Worm (Caenorhabditis elegans) whole organism, L2 larva: ENCODE measurements around the gene C12D12.1.

Experiments
- C34F6.9 ChIP-seq: fragments of 150-350 bp; optimal IDR thresholded peaks from 2 replicates; lab custom pipeline; 2014; ENCODE audit warnings: missing biosample characterization, missing genetic modification characterization
- F13H6.1 ChIP-seq: sonication (generic microtip); optimal IDR thresholded peaks from 2 replicates; lab custom pipeline; 2016; ENCODE audit warnings: missing genetic modification characterization, missing compliant biosample characterization
- R02D3.7 ChIP-seq: fragments of 150-350 bp; optimal IDR thresholded peaks from 2 replicates; lab custom pipeline; 2014; ENCODE audit warnings: missing biosample characterization, missing genetic modification characterization
- Y55F3AM.14 ChIP-seq: fragments of 200-800 bp; sonication (Bioruptor generic); optimal IDR thresholded peaks from 2 replicates; lab custom pipeline; 2018; ENCODE audit warnings: mild to moderate bottlenecking, missing genetic modification characterization, missing compliant biosample characterization
- ZK546.5 ChIP-seq: sonication (generic microtip); optimal IDR thresholded peaks from 2 replicates; lab custom pipeline; 2017; ENCODE audit warnings: missing biosample characterization, missing genetic modification characterization
- alr-1 ChIP-seq: fragments of 150-350 bp; optimal IDR thresholded peaks from 2 replicates; lab custom pipeline; 2014; ENCODE audit warnings: missing biosample characterization, missing genetic modification characterization
- aly-2 ChIP-seq: fragments of 150-350 bp; optimal IDR thresholded peaks from 2 replicates; lab custom pipeline; 2014; ENCODE audit warnings: missing biosample characterization, missing genetic modification characterization
- ama-1 ChIP-seq: fragments of 150-350 bp; optimal IDR thresholded peaks from 2 replicates; lab custom pipeline; 2018; ENCODE audit warnings: inconsistent platforms
- blmp-1 ChIP-seq: sonication (generic microtip); optimal IDR thresholded peaks from 2 replicates; lab custom pipeline; 2017; ENCODE audit warnings: missing genetic modification characterization, mild to moderate bottlenecking, missing compliant biosample characterization, antibody characterized with exemption, moderate library complexity; ENCODE audit not compliant: insufficient read depth
- ceh-16 ChIP-seq: fragments of 150-350 bp; optimal IDR thresholded peaks from 2 replicates; lab custom pipeline; 2014; ENCODE audit warnings: missing biosample characterization, missing genetic modification characterization
- ceh-82 ChIP-seq: fragments of 150-350 bp; optimal IDR thresholded peaks from 2 replicates; lab custom pipeline; 2014; ENCODE audit warnings: missing biosample characterization, missing genetic modification characterization
- crh-2 ChIP-seq: sonication (generic microtip); optimal IDR thresholded peaks from 2 replicates; lab custom pipeline; 2017; ENCODE audit warnings: missing biosample characterization, missing genetic modification characterization
- dmd-4 ChIP-seq: sonication (generic microtip); optimal IDR thresholded peaks from 2 replicates; lab custom pipeline; 2017; ENCODE audit warnings: missing biosample characterization, missing genetic modification characterization
- egl-27 ChIP-seq: sonication (generic microtip); optimal IDR thresholded peaks from 3 replicates; lab custom pipeline; 2017; ENCODE audit warnings: missing biosample characterization, missing genetic modification reagents, missing genetic modification characterization
- elt-3 ChIP-seq: sonication (generic microtip); optimal IDR thresholded peaks from 2 replicates; lab custom pipeline; 2017; ENCODE audit warnings: missing biosample characterization, missing genetic modification characterization
- fos-1 ChIP-seq: fragments of 150-350 bp; optimal IDR thresholded peaks from 2 replicates; lab custom pipeline; 2014; ENCODE audit warnings: missing biosample characterization, missing genetic modification characterization
- gmeb-1 ChIP-seq: fragments of 150-350 bp; optimal IDR thresholded peaks from 2 replicates; lab custom pipeline; 2014; ENCODE audit warnings: missing biosample characterization, missing genetic modification characterization
- lin-11 ChIP-seq: fragments of 150-350 bp; sonication (generic microtip); optimal IDR thresholded peaks from 2 replicates; lab custom pipeline; 2014; ENCODE audit warnings: missing biosample characterization, missing genetic modification characterization, inconsistent platforms, mixed read lengths
- lin-39 ChIP-seq: fragments of 150-350 bp; optimal IDR thresholded peaks from 2 replicates; lab custom pipeline; 2014; ENCODE audit warnings: missing biosample characterization, missing genetic modification reagents, missing genetic modification characterization
- lsy-2 ChIP-seq, 2 experiments: fragments of 150-350 bp in 1 of 2; sonication (generic microtip) in 1 of 2; optimal IDR thresholded peaks; 2 replicates each; lab custom pipeline; 2014 to 2017; ENCODE audit warnings: missing biosample characterization in 2 of 2, missing genetic modification characterization in 2 of 2
- mab-5 ChIP-seq: fragments of 150-350 bp; optimal IDR thresholded peaks from 2 replicates; lab custom pipeline; 2014; ENCODE audit warnings: missing biosample characterization, missing genetic modification characterization
- nhr-10 ChIP-seq: sonication (generic microtip); optimal IDR thresholded peaks from 2 replicates; lab custom pipeline; 2017; ENCODE audit warnings: missing biosample characterization, missing genetic modification characterization
- nhr-11 ChIP-seq: fragments of 150-350 bp; optimal IDR thresholded peaks from 2 replicates; lab custom pipeline; 2014; ENCODE audit warnings: missing biosample characterization, missing genetic modification characterization
- nhr-129 ChIP-seq: fragments of 150-350 bp; optimal IDR thresholded peaks from 2 replicates; lab custom pipeline; 2014; ENCODE audit warnings: missing biosample characterization, missing genetic modification characterization
- nhr-25 ChIP-seq: fragments of 150-350 bp; sonication (generic microtip); optimal IDR thresholded peaks from 3 replicates; lab custom pipeline; 2014; ENCODE audit warnings: missing biosample characterization, missing genetic modification characterization
- peb-1 ChIP-seq: fragments of 150-350 bp; optimal IDR thresholded peaks from 2 replicates; lab custom pipeline; 2014; ENCODE audit warnings: missing biosample characterization, missing genetic modification characterization
- skn-1 ChIP-seq: sonication (generic microtip); optimal IDR thresholded peaks from 2 replicates; lab custom pipeline; 2017; ENCODE audit warnings: missing biosample characterization, missing genetic modification characterization
- sma-3 ChIP-seq: sonication (generic microtip); optimal IDR thresholded peaks from 2 replicates; lab custom pipeline; 2016; ENCODE audit warnings: missing genetic modification reagents, missing genetic modification characterization, missing compliant biosample characterization
- sma-9 ChIP-seq, 2 experiments: fragments of 150-350 bp in 1 of 2; sonication (generic microtip) in 1 of 2; optimal IDR thresholded peaks; 2 replicates each; lab custom pipeline; 2014 to 2016; ENCODE audit warnings: missing genetic modification characterization in 2 of 2, mild to moderate bottlenecking in 1 of 2, missing biosample characterization in 1 of 2, missing compliant biosample characterization in 1 of 2, missing genetic modification reagents in 1 of 2, moderate library complexity in 1 of 2
- snpc-4 ChIP-seq: fragments of 150-350 bp; optimal IDR thresholded peaks from 2 replicates; lab custom pipeline; 2014; ENCODE audit warnings: missing biosample characterization, missing genetic modification characterization
- unc-55 ChIP-seq: fragments of 150-350 bp; sonication (generic microtip); optimal IDR thresholded peaks from 3 replicates; lab custom pipeline; 2014; ENCODE audit warnings: missing biosample characterization, missing genetic modification reagents, missing genetic modification characterization
- unc-62 ChIP-seq: fragments of 150-350 bp; optimal IDR thresholded peaks from 2 replicates; lab custom pipeline; 2014; ENCODE audit warnings: missing biosample characterization, missing genetic modification reagents, missing genetic modification characterization
- ztf-1 ChIP-seq: fragments of 200-800 bp; sonication (Bioruptor generic); conservative IDR thresholded peaks from 2 replicates; pipeline ENCODE4 v1.3.6; 2022; ENCODE audit warnings: missing genetic modification characterization, missing compliant biosample characterization
- ztf-11 ChIP-seq: sonication (generic microtip); optimal IDR thresholded peaks from 2 replicates; lab custom pipeline; 2017; ENCODE audit warnings: missing biosample characterization, missing genetic modification characterization
- ztf-4 ChIP-seq: fragments of 150-350 bp; optimal IDR thresholded peaks from 2 replicates; lab custom pipeline; 2014; ENCODE audit warnings: missing biosample characterization, missing genetic modification characterization

C12D12.1 gene

ce11 chrX:3503025-3503424 lies 4.0 kb downstream of the C12D12.1 start:
- TF ChIP-seq ztf-4 (tag; lab: Kevin White, UChicago) (no peak), nhr-11 (tag; lab: Kevin White, UChicago) (no peak), nhr-10 (tag; lab: Kevin White, UChicago) (no peak), R02D3.7 (tag; lab: Kevin White, UChicago) (no peak), sma-3 (no peak), mab-5 (tag; lab: Kevin White, UChicago) (no peak), elt-3 (tag; lab: Kevin White, UChicago) (no peak), C34F6.9 (tag; lab: Kevin White, UChicago) (no peak), aly-2 (tag; lab: Kevin White, UChicago) (no peak), dmd-4 (no peak)

DNA sequence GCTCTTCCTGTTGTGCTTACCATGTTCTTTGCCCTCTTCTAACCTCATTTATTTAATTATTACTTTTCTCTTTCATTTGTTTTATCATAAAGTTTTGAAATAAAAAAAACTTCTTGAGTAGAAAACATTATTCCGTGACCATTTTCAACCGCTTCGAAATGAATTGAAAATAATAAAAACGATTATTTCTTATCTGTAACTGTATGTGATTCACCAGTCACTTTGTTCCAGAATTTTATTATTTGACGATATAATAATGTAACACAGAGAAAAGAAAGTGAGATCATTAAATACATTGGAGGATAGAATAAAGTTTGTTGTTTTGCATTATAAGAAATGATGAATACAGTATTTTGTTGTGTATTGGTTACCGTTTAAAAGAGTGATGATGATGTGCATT lies 6.0 kb downstream of the C12D12.1 start:
- peak; percentile 77 for TF ChIP-seq fos-1 (tag; lab: Kevin White, UChicago)
- no peak for TF ChIP-seq ZK546.5 (tag; lab: Kevin White, UChicago)
- no peak for TF ChIP-seq C34F6.9 (tag; lab: Kevin White, UChicago)

DNA sequence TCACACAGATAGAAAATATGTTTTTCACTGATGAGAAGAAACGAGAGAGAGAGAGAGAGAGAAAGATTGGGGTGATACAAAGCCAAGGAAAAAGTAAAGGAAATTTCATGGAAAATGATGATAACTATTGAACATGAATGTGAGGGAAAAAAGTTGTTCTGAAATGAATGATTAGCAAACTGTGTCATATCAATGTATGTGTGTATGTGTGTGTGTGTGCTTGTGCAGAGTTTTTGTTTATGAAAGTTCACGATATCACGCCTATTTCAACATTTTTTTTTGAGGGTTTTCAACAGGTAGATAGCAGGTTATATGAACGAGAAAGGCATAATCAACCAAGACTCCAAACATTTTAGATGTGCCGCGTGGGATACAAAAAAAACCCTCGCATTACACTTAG lies 7.5 kb downstream of the C12D12.1 start:
- TF ChIP-seq aly-2 (tag; lab: Kevin White, UChicago): no peak
- no peak for TF ChIP-seq ztf-11 (tag; lab: Kevin White, UChicago)
- no peak for TF ChIP-seq sma-9 (GFP tag; optimal IDR thresholded peaks at IDR 0.05; lab: Kevin White, UChicago)
- no peak for TF ChIP-seq sma-9 (tag; optimal IDR thresholded peaks at IDR 0.05; lab: Kevin White, UChicago)
- no peak for TF ChIP-seq unc-62 (GFP tag; lab: Kevin White, UChicago)
- TF ChIP-seq fos-1 (tag; lab: Kevin White, UChicago): peak; percentile 84

DNA sequence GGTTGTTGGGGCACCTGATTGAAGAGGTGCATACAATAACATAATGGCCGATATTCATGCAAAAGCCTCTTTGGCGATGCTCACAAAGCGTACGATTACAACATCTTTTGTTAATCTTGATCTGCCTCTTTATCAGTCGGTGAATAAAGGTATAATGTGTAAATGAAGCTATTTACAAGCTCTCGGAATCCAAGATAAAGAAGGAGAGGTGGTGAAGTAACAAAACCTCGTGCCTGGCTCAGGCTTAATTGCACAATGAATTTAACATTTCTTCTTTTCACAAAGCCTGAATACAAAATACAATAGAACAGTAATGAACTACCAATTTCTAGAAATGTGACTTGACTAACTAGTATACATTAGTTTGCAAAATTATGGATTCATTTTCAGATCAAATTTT lies 8.2 kb downstream of the C12D12.1 start:
- TF ChIP-seq Y55F3AM.14 (GFP tag; lab: Kevin White, UChicago) (no peak), peb-1 (tag; lab: Kevin White, UChicago) (no peak), fos-1 (tag; lab: Kevin White, UChicago) (no peak), alr-1 (tag; lab: Kevin White, UChicago) (no peak), crh-2 (tag; lab: Kevin White, UChicago) (no peak), egl-27 (no peak), lsy-2 (tag; optimal IDR thresholded peaks at IDR 0.05; lab: Kevin White, UChicago) (no peak), gmeb-1 (tag; lab: Kevin White, UChicago) (no peak), nhr-10 (tag; lab: Kevin White, UChicago) (no peak), ceh-16 (no peak), sma-9 (GFP tag; optimal IDR thresholded peaks at IDR 0.05; lab: Kevin White, UChicago) (no peak), sma-9 (tag; optimal IDR thresholded peaks at IDR 0.05; lab: Kevin White, UChicago) (no peak), snpc-4 (tag; lab: Kevin White, UChicago) (no peak), R02D3.7 (tag; lab: Kevin White, UChicago) (no peak)

ce11 chrX:3508906-3509305 lies 9.9 kb downstream of the C12D12.1 start, which contains the start of gene sox-4:
sox-4 (minus strand) TSS chrX:3509006.
- TF ChIP-seq mab-5 (tag; lab: Kevin White, UChicago): no peak
- no peak for TF ChIP-seq ztf-11 (tag; lab: Kevin White, UChicago)
- no peak for TF ChIP-seq ZK546.5 (tag; lab: Kevin White, UChicago)
- no peak for TF ChIP-seq unc-55 (GFP tag; lab: Kevin White, UChicago)
- TF ChIP-seq ceh-16: no peak
- TF ChIP-seq lin-11 (tag; lab: Kevin White, UChicago): no peak
- no peak for TF ChIP-seq alr-1 (tag; lab: Kevin White, UChicago)
- no peak for TF ChIP-seq nhr-25 (tag; lab: Kevin White, UChicago)
- TF ChIP-seq F13H6.1 (tag; lab: Kevin White, UChicago): no peak
- no peak for TF ChIP-seq skn-1
- TF ChIP-seq ama-1 (lab: Kevin White, UChicago): no peak
- no peak for TF ChIP-seq unc-62 (GFP tag; lab: Kevin White, UChicago)
- no peak for TF ChIP-seq nhr-129 (tag; lab: Kevin White, UChicago)
- TF ChIP-seq ztf-1 (GFP tag; lab: Robert Waterston, UW): no peak
- no peak for TF ChIP-seq C34F6.9 (tag; lab: Kevin White, UChicago)
- TF ChIP-seq Y55F3AM.14 (GFP tag; lab: Kevin White, UChicago): no peak
- TF ChIP-seq lin-39 (tag; lab: Kevin White, UChicago): no peak
- TF ChIP-seq blmp-1 (tag; lab: Kevin White, UChicago): no peak
- no peak for TF ChIP-seq ceh-82 (tag; lab: Kevin White, UChicago)
- no peak for TF ChIP-seq lsy-2 (tag; optimal IDR thresholded peaks at IDR 0.05; lab: Kevin White, UChicago)
